Worm (Caenorhabditis elegans) whole organism, early embryonic: Measurements from ENCODE around the gene fbxa-19.

ENCODE experiments used
- B0310.2 ChIP-seq: sonication (generic microtip); optimal IDR thresholded peaks from 2 replicates; lab custom pipeline; 2016; ENCODE audit warnings: mild to moderate bottlenecking, missing genetic modification characterization, missing compliant biosample characterization
- F13C5.2 ChIP-seq: sonication (generic microtip); optimal IDR thresholded peaks from 2 replicates; lab custom pipeline; 2017; ENCODE audit warnings: mild to moderate bottlenecking, missing genetic modification characterization, inconsistent platforms, missing compliant biosample characterization
- aly-1 ChIP-seq: sonication (generic microtip); optimal IDR thresholded peaks from 2 replicates; lab custom pipeline; 2016; ENCODE audit warnings: missing genetic modification characterization, missing compliant biosample characterization
- ama-1 ChIP-seq: fragments of 150-350 bp; optimal IDR thresholded peaks from 2 replicates; lab custom pipeline; 2014
- ceh-13 ChIP-seq: fragments of 200-800 bp; sonication (Bioruptor generic); optimal IDR thresholded peaks from 2 replicates; lab custom pipeline; 2018; ENCODE audit warnings: mild to moderate bottlenecking, missing genetic modification characterization, missing compliant biosample characterization
- ceh-36 ChIP-seq: sonication (generic microtip); optimal IDR thresholded peaks from 2 replicates; lab custom pipeline; 2016; ENCODE audit warnings: missing genetic modification characterization, inconsistent platforms, missing compliant biosample characterization
- ets-7 ChIP-seq: sonication (generic microtip); optimal IDR thresholded peaks from 2 replicates; lab custom pipeline; 2016; ENCODE audit warnings: missing genotype, missing genetic modification characterization, missing compliant biosample characterization
- flt-1 ChIP-seq: fragments of 200-800 bp; sonication (Bioruptor generic); IDR thresholded peaks from 2 replicates; pipeline ENCODE4 v1.3.6; 2022; ENCODE audit warnings: missing genetic modification characterization, missing compliant biosample characterization
- hmbx-1 ChIP-seq: sonication (generic microtip); optimal IDR thresholded peaks from 2 replicates; lab custom pipeline; 2016; ENCODE audit warnings: mild to moderate bottlenecking, missing genetic modification characterization, missing compliant biosample characterization
- hmg-4 ChIP-seq: fragments of 200-800 bp; sonication (Bioruptor generic); optimal IDR thresholded peaks from 2 replicates; lab custom pipeline; 2018; ENCODE audit warnings: mild to moderate bottlenecking, missing genetic modification characterization, missing compliant biosample characterization
- hnd-1 ChIP-seq: sonication (generic microtip); optimal IDR thresholded peaks from 2 replicates; lab custom pipeline; 2016; ENCODE audit warnings: missing genetic modification characterization, missing compliant biosample characterization
- pes-1 ChIP-seq: fragments of 200-800 bp; sonication (Bioruptor generic); IDR thresholded peaks from 2 replicates; pipeline ENCODE4 v1.3.6; 2022; ENCODE audit warnings: missing genetic modification reagents, missing genetic modification characterization, missing compliant biosample characterization
- scrt-1 ChIP-seq: fragments of 200-800 bp; sonication (Bioruptor generic); IDR thresholded peaks from 2 replicates; pipeline ENCODE4 v1.3.6; 2022; ENCODE audit warnings: missing genetic modification characterization, missing compliant biosample characterization
- sea-1 ChIP-seq: fragments of 200-800 bp; sonication (Bioruptor generic); conservative IDR thresholded peaks from 2 replicates; pipeline ENCODE4 v1.3.6; 2022; ENCODE audit warnings: missing genetic modification characterization, missing compliant biosample characterization
- tbx-11 ChIP-seq: fragments of 200-800 bp; sonication (Bioruptor generic); IDR thresholded peaks from 2 replicates; pipeline ENCODE4 v1.3.6; 2022; ENCODE audit warnings: missing genetic modification characterization, missing compliant biosample characterization
- tbx-37 ChIP-seq: fragments of 200-800 bp; sonication (Bioruptor generic); conservative IDR thresholded peaks from 2 replicates; pipeline ENCODE4 v1.3.6; 2022; ENCODE audit warnings: missing genetic modification reagents, missing genetic modification characterization, missing compliant biosample characterization
- tra-4 ChIP-seq: sonication (generic microtip); optimal IDR thresholded peaks from 2 replicates; lab custom pipeline; 2017; ENCODE audit warnings: missing genetic modification characterization, missing compliant biosample characterization

fbxa-19 gene

DNA sequence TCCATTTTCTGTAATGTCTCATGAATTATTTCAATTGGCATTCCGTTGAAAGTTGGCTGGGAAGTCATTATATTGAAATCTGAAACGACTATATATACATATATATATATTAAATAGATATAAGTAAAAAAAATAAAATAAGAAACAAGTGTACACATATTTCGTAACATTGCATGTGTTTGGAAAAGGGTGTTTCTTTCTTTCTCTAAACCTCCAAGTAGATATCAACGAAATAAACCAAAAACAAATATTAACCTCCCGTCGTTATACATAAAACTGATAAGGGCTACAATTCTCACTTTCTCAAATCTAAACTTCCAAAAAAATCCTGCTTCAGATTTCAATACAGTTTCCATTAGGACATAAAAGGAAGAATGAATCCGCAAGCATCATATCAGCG lies 7.0 kb upstream of the fbxa-19 start, which contains the start of gene fbxa-79:
Gene fbxa-79, minus strand, starts transcription at position 86 of the 400 bp plus-strand sequence.
- no peak for TF ChIP-seq tbx-11 (GFP tag; lab: Robert Waterston, UW)
- TF ChIP-seq aly-1 (tag; lab: Kevin White, UChicago): no peak
- TF ChIP-seq ceh-13 (GFP tag; lab: Kevin White, UChicago): no peak
- no peak for TF ChIP-seq ets-7 (tag; lab: Kevin White, UChicago)
- TF ChIP-seq scrt-1 (GFP tag; lab: Robert Waterston, UW): no peak
- no peak for TF ChIP-seq flt-1 (GFP tag; lab: Robert Waterston, UW)
- TF ChIP-seq hnd-1 (tag; lab: Kevin White, UChicago): no peak
- no peak for TF ChIP-seq ceh-36 (tag; lab: Kevin White, UChicago)
- no peak for TF ChIP-seq hmg-4 (GFP tag; lab: Kevin White, UChicago)
- no peak for TF ChIP-seq B0310.2 (tag; lab: Kevin White, UChicago)
- no peak for TF ChIP-seq tra-4 (tag; lab: Kevin White, UChicago)
- TF ChIP-seq tbx-37 (GFP tag; lab: Robert Waterston, UW): no peak
- no peak for TF ChIP-seq ama-1
- no peak for TF ChIP-seq sea-1 (GFP tag; lab: Robert Waterston, UW)
- no peak for TF ChIP-seq F13C5.2 (tag; lab: Kevin White, UChicago)
- no peak for TF ChIP-seq pes-1
- no peak for TF ChIP-seq hmbx-1 (tag; lab: Kevin White, UChicago)

- no peak for TF ChIP-seq aly-1 (tag; lab: Kevin White, UChicago)
- TF ChIP-seq tbx-11 (GFP tag; lab: Robert Waterston, UW): no peak
- TF ChIP-seq hnd-1 (tag; lab: Kevin White, UChicago): no peak
- TF ChIP-seq ama-1: no peak
- no peak for TF ChIP-seq scrt-1 (GFP tag; lab: Robert Waterston, UW)
- no peak for TF ChIP-seq flt-1 (GFP tag; lab: Robert Waterston, UW)
- no peak for TF ChIP-seq F13C5.2 (tag; lab: Kevin White, UChicago)
- TF ChIP-seq sea-1 (GFP tag; lab: Robert Waterston, UW): no peak
- TF ChIP-seq tbx-37 (GFP tag; lab: Robert Waterston, UW): no peak
- no peak for TF ChIP-seq hmg-4 (GFP tag; lab: Kevin White, UChicago)
Observed at ce11 chrIII:1308887-1309286, 6.3 kb upstream of the fbxa-19 start, which contains the start of gene Y82E9BL.12. Y82E9BL.12 (plus strand) TSS chrIII:1309187.

DNA sequence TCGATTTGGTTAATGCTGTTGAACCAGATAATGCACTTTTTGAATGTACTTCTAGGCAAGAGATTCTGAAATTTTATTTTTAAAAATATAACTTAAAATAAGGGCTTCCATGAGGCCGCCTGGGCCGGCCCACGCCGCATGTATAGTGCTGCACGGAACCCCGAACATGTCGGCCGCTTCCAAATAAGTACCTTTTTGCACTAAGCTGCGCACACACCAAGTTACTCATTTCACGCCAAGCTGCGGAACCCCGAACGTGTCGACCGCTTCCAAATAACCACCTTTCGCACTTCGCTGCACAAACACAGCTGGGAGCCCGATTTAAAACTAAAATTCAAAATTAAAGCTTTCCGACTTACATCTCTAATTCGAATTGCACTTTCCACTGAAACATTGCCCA lies 3.8 kb upstream of the fbxa-19 start:
- TF ChIP-seq hmbx-1 (tag; lab: Kevin White, UChicago): no peak
- TF ChIP-seq pes-1: no peak
- no peak for TF ChIP-seq B0310.2 (tag; lab: Kevin White, UChicago)
- TF ChIP-seq ceh-13 (GFP tag; lab: Kevin White, UChicago): no peak
- TF ChIP-seq hmg-4 (GFP tag; lab: Kevin White, UChicago): no peak
- TF ChIP-seq ama-1: no peak
- no peak for TF ChIP-seq scrt-1 (GFP tag; lab: Robert Waterston, UW)
- no peak for TF ChIP-seq flt-1 (GFP tag; lab: Robert Waterston, UW)
- TF ChIP-seq aly-1 (tag; lab: Kevin White, UChicago): no peak
- no peak for TF ChIP-seq tra-4 (tag; lab: Kevin White, UChicago)
- TF ChIP-seq sea-1 (GFP tag; lab: Robert Waterston, UW): no peak
- TF ChIP-seq ets-7 (tag; lab: Kevin White, UChicago): no peak
- no peak for TF ChIP-seq F13C5.2 (tag; lab: Kevin White, UChicago)

- TF ChIP-seq hnd-1 (tag; lab: Kevin White, UChicago) (no peak), ceh-13 (GFP tag; lab: Kevin White, UChicago) (no peak), F13C5.2 (tag; lab: Kevin White, UChicago) (no peak), pes-1 (no peak)
Observed at ce11 chrIII:1314283-1314682, 918 bp upstream of the fbxa-19 start.

ce11 chrIII:1321561-1321960 lies 6.4 kb downstream of the fbxa-19 start, which contains the start of gene fbxa-15:
fbxa-15 (minus strand) TSS chrIII:1321661.
- no peak for TF ChIP-seq tbx-11 (GFP tag; lab: Robert Waterston, UW)
- no peak for TF ChIP-seq hmg-4 (GFP tag; lab: Kevin White, UChicago)
- TF ChIP-seq F13C5.2 (tag; lab: Kevin White, UChicago): no peak
- no peak for TF ChIP-seq tbx-37 (GFP tag; lab: Robert Waterston, UW)
- TF ChIP-seq sea-1 (GFP tag; lab: Robert Waterston, UW): no peak
- TF ChIP-seq pes-1: no peak
- TF ChIP-seq ets-7 (tag; lab: Kevin White, UChicago): no peak
- no peak for TF ChIP-seq flt-1 (GFP tag; lab: Robert Waterston, UW)
- TF ChIP-seq scrt-1 (GFP tag; lab: Robert Waterston, UW): no peak
- no peak for TF ChIP-seq ama-1
- no peak for TF ChIP-seq ceh-13 (GFP tag; lab: Kevin White, UChicago)
- TF ChIP-seq B0310.2 (tag; lab: Kevin White, UChicago): no peak
- no peak for TF ChIP-seq aly-1 (tag; lab: Kevin White, UChicago)
- TF ChIP-seq tra-4 (tag; lab: Kevin White, UChicago): no peak
- no peak for TF ChIP-seq ceh-36 (tag; lab: Kevin White, UChicago)
- no peak for TF ChIP-seq hmbx-1 (tag; lab: Kevin White, UChicago)
- no peak for TF ChIP-seq hnd-1 (tag; lab: Kevin White, UChicago)

DNA sequence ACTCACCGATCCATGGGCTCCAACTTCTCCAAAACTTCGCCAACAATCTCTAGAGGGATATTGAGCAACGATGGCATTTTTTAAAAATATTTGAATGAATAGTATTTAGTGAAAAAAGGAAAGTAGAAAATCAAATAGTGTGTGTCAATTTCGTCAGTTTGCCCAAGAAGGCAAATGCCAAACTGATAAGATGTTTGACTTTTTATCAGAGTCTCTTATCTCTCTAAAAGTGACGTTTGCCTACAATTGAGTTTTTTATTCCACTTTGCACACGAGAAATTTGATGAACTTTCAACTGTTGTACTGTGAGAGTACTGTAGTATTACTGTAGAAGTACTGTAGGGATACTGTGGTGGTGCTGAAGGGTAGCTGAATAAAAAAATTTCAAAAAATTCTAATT lies 8.4 kb downstream of the fbxa-19 start:
- no peak for TF ChIP-seq pes-1
- TF ChIP-seq B0310.2 (tag; lab: Kevin White, UChicago): no peak
- TF ChIP-seq F13C5.2 (tag; lab: Kevin White, UChicago): no peak
- TF ChIP-seq sea-1 (GFP tag; lab: Robert Waterston, UW): no peak
- TF ChIP-seq hmg-4 (GFP tag; lab: Kevin White, UChicago): no peak
- TF ChIP-seq aly-1 (tag; lab: Kevin White, UChicago): no peak
- TF ChIP-seq ceh-13 (GFP tag; lab: Kevin White, UChicago): no peak
- TF ChIP-seq ama-1: no peak
- no peak for TF ChIP-seq tbx-11 (GFP tag; lab: Robert Waterston, UW)
- no peak for TF ChIP-seq ets-7 (tag; lab: Kevin White, UChicago)

DNA sequence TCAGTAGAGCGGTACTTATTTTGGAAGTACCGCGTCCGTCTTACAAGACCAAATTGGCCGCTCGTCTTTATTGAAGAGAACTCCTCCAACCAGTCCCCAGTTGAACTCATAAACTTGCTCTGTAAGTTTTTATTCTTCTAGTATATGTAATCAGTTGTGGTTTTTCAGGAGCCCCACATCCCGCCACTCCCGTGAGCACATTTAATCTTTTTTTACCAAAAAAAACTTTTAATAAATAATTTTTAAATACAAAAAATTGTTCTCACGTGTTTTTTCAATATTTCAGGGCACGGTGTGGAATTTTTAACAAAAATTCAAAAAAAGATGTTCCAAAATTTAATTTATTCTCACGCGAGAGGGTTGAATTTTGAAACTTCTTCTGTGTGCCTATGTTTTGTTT lies 9.3 kb downstream of the fbxa-19 start, which contains the start of gene fbxa-14:
Gene fbxa-14, minus strand, starts transcription at position 101 of the 400 bp plus-strand sequence.
- TF ChIP-seq ceh-13 (GFP tag; lab: Kevin White, UChicago): no peak
- no peak for TF ChIP-seq hnd-1 (tag; lab: Kevin White, UChicago)
- TF ChIP-seq hmg-4 (GFP tag; lab: Kevin White, UChicago): no peak
- TF ChIP-seq flt-1 (GFP tag; lab: Robert Waterston, UW): no peak
- TF ChIP-seq aly-1 (tag; lab: Kevin White, UChicago): no peak
- no peak for TF ChIP-seq tbx-11 (GFP tag; lab: Robert Waterston, UW)
